Worm (Caenorhabditis elegans): Measurements from ENCODE around the gene rgs-1.

- TF ChIP-seq unc-39 (tag; optimal IDR thresholded peaks at IDR 0.05) (no peak), dmd-4 (tag; optimal IDR thresholded peaks at IDR 0.05) (no peak), unc-62 (GFP tag; optimal IDR thresholded peaks at IDR 0.05) (no peak), zag-1 (tag; optimal IDR thresholded peaks at IDR 0.05) (no peak), R02D3.7 (tag; optimal IDR thresholded peaks at IDR 0.05) (no peak), nhr-12 (tag; optimal IDR thresholded peaks at IDR 0.05) (no peak), lin-13 (GFP tag; optimal IDR thresholded peaks at IDR 0.05) (no peak), ztf-4 (tag; optimal IDR thresholded peaks at IDR 0.05) (no peak), skn-1 (tag; optimal IDR thresholded peaks at IDR 0.05) (no peak), nhr-11 (tag; optimal IDR thresholded peaks at IDR 0.05) (no peak), ztf-11 (tag; optimal IDR thresholded peaks at IDR 0.05) (no peak), nhr-77 (tag; optimal IDR thresholded peaks at IDR 0.05) (no peak)
Observed at ce11 chrIII:10057518-10057917, 41.2 kb upstream of the rgs-1 start, which contains the start of gene T16G12.4.

Measured in whole organism, L2 larva.